Fruit fly (Drosophila melanogaster) whole organism, wandering third instar larva: ENCODE results near the gene CG16723.

Experiments
- Abd-B ChIP-seq: fragments of >200 bp; optimal IDR thresholded peaks from 2 replicates; lab custom pipeline; 2017; ENCODE audit warnings: missing biosample characterization, missing genetic modification characterization
- CG32264 ChIP-seq: fragments of 200-800 bp; sonication (Bioruptor generic); optimal IDR thresholded peaks from 2 replicates; lab custom pipeline; 2016; ENCODE audit warnings: missing biosample characterization, missing genetic modification characterization
- CG9705 ChIP-seq: fragments of 200-800 bp; sonication (Bioruptor generic); optimal IDR thresholded peaks from 2 replicates; lab custom pipeline; 2018; ENCODE audit warnings: missing biosample characterization, mild to moderate bottlenecking, missing genetic modification characterization
- CrebA ChIP-seq: fragments of 200-800 bp; sonication (Bioruptor generic); optimal IDR thresholded peaks from 2 replicates; lab custom pipeline; 2016; ENCODE audit warnings: missing biosample characterization, mild to moderate bottlenecking, missing genetic modification characterization, borderline replicate concordance
- Dfd ChIP-seq: fragments of >200 bp; optimal IDR thresholded peaks from 2 replicates; lab custom pipeline; 2017; ENCODE audit warnings: missing biosample characterization, missing genetic modification characterization
- Dif ChIP-seq: fragments of 200-275, 200-300 bp; sonication (Bioruptor generic); optimal IDR thresholded peaks from 2 replicates; lab custom pipeline; 2018; ENCODE audit warnings: missing biosample characterization, missing genetic modification characterization; ENCODE audit not compliant: partially characterized antibody
- HLH106 ChIP-seq: fragments of 200-800 bp; optimal IDR thresholded peaks from 3 replicates; lab custom pipeline; 2019; ENCODE audit warnings: missing biosample characterization, mild to moderate bottlenecking, missing genetic modification characterization, moderate library complexity
- Hnf4 ChIP-seq: fragments of 200-800 bp; sonication (Bioruptor generic); optimal IDR thresholded peaks from 2 replicates; lab custom pipeline; 2016; ENCODE audit warnings: missing biosample characterization, mild to moderate bottlenecking, missing genetic modification characterization
- Hr83 ChIP-seq: fragments of 200-300 bp; sonication (Bioruptor generic); optimal IDR thresholded peaks from 2 replicates; lab custom pipeline; 2016; ENCODE audit warnings: missing biosample characterization, mild to moderate bottlenecking, missing genetic modification characterization, moderate library complexity; ENCODE audit not compliant: poor library complexity, severe bottlenecking
- Jra ChIP-seq: sonication (Bioruptor generic); optimal IDR thresholded peaks from 2 replicates; lab custom pipeline; 2016; ENCODE audit warnings: missing biosample characterization, missing genetic modification characterization
- Mio ChIP-seq: sonication (Bioruptor generic); optimal IDR thresholded peaks from 2 replicates; lab custom pipeline; 2016; ENCODE audit warnings: missing biosample characterization, missing genetic modification characterization
- Myc ChIP-seq: fragments of >200 bp; optimal IDR thresholded peaks from 2 replicates; lab custom pipeline; 2017
- OdsH ChIP-seq: fragments of 200-800 bp; sonication (Bioruptor generic); optimal IDR thresholded peaks from 2 replicates; lab custom pipeline; 2016; ENCODE audit warnings: missing biosample characterization, mild to moderate bottlenecking, missing genetic modification characterization
- Rel ChIP-seq, 2 experiments: fragments of 200-800 bp; sonication (Bioruptor generic) in 1 of 2; optimal IDR thresholded peaks; 2 replicates in 1 of 2; 3 replicates in 1 of 2; lab custom pipeline; 2016 to 2019; ENCODE audit warnings: mild to moderate bottlenecking in 2 of 2, missing biosample characterization in 2 of 2, missing genetic modification characterization in 2 of 2, moderate library complexity in 1 of 2
- Sp1 ChIP-seq: fragments of 200-800 bp; sonication (Bioruptor generic); optimal IDR thresholded peaks from 3 replicates; lab custom pipeline; 2019; ENCODE audit warnings: missing biosample characterization, mild to moderate bottlenecking, missing genetic modification characterization, moderate library complexity
- Vsx2 ChIP-seq: fragments of 200-300, 225-300 bp; sonication (Bioruptor generic); optimal IDR thresholded peaks from 2 replicates; lab custom pipeline; 2018; ENCODE audit warnings: missing biosample characterization, missing genetic modification characterization; ENCODE audit not compliant: partially characterized antibody
- br ChIP-seq: fragments of 200-800 bp; sonication (Bioruptor generic); optimal IDR thresholded peaks from 2 replicates; lab custom pipeline; 2016; ENCODE audit warnings: missing biosample characterization, missing genetic modification characterization
- brk ChIP-seq: fragments of 200-800 bp; sonication (Bioruptor generic); optimal IDR thresholded peaks from 2 replicates; lab custom pipeline; 2016; ENCODE audit warnings: missing biosample characterization, mild to moderate bottlenecking, missing genetic modification characterization
- dl ChIP-seq, 2 experiments: fragments of 175-275, 200-275 bp in 1 of 2; fragments of 200-275 bp in 1 of 2; sonication (Bioruptor generic); optimal IDR thresholded peaks; lab custom pipeline; 2018; ENCODE audit warnings: mild to moderate bottlenecking in 2 of 2, missing biosample characterization in 2 of 2, missing genetic modification characterization in 2 of 2, moderate library complexity in 2 of 2; ENCODE audit not compliant: partially characterized antibody in 2 of 2, insufficient read depth in 1 of 2
- dmrt93B ChIP-seq: fragments of 200-800 bp; sonication (Bioruptor generic); optimal IDR thresholded peaks from 2 replicates; lab custom pipeline; 2018; ENCODE audit warnings: missing biosample characterization, mild to moderate bottlenecking, missing genetic modification characterization
- dsf ChIP-seq: sonication (Bioruptor generic); optimal IDR thresholded peaks from 2 replicates; lab custom pipeline; 2016; ENCODE audit warnings: missing biosample characterization, missing genetic modification characterization, borderline replicate concordance
- ey ChIP-seq: fragments of 200-800 bp; sonication (Bioruptor generic); optimal IDR thresholded peaks from 2 replicates; lab custom pipeline; 2016; ENCODE audit warnings: missing biosample characterization, missing genetic modification characterization
- foxo ChIP-seq, 2 experiments: fragments of 200-800 bp; sonication (Bioruptor generic); optimal IDR thresholded peaks; 2 replicates in 1 of 2; 3 replicates in 1 of 2; lab custom pipeline; 2016 to 2017; ENCODE audit warnings: missing biosample characterization in 2 of 2, missing genetic modification characterization in 2 of 2
- h ChIP-seq: fragments of 200-800 bp; sonication (Bioruptor generic); optimal IDR thresholded peaks from 3 replicates; lab custom pipeline; 2016; ENCODE audit warnings: missing biosample characterization, mild to moderate bottlenecking, missing genetic modification characterization
- lola ChIP-seq: fragments of >200 bp; optimal IDR thresholded peaks from 2 replicates; lab custom pipeline; 2017; ENCODE audit warnings: missing biosample characterization, missing genetic modification characterization
- pan ChIP-seq: fragments of >200 bp; optimal IDR thresholded peaks from 2 replicates; lab custom pipeline; 2017
- psq ChIP-seq: fragments of 200-800 bp; sonication (Bioruptor generic); optimal IDR thresholded peaks from 3 replicates; lab custom pipeline; 2017; ENCODE audit warnings: missing biosample characterization, mild to moderate bottlenecking, missing genetic modification characterization, moderate library complexity
- sage ChIP-seq: fragments of 200-800 bp; sonication (Bioruptor generic); optimal IDR thresholded peaks from 2 replicates; lab custom pipeline; 2016; ENCODE audit warnings: missing biosample characterization, mild to moderate bottlenecking, missing genetic modification characterization
- sv ChIP-seq: fragments of 200-800 bp; sonication (Bioruptor generic); optimal IDR thresholded peaks from 3 replicates; lab custom pipeline; 2016; ENCODE audit warnings: missing biosample characterization, missing genetic modification characterization
- tai ChIP-seq: sonication (Bioruptor generic); optimal IDR thresholded peaks from 2 replicates; lab custom pipeline; 2016; ENCODE audit warnings: missing biosample characterization, missing genetic modification characterization
- usp ChIP-seq: fragments of >200 bp; optimal IDR thresholded peaks from 2 replicates; lab custom pipeline; 2017; ENCODE audit warnings: missing biosample characterization, missing genetic modification characterization
- woc ChIP-seq: sonication (Bioruptor generic); optimal IDR thresholded peaks from 2 replicates; lab custom pipeline; 2016; ENCODE audit warnings: missing biosample characterization, mild to moderate bottlenecking, missing genetic modification characterization

Gene CG16723

DNA sequence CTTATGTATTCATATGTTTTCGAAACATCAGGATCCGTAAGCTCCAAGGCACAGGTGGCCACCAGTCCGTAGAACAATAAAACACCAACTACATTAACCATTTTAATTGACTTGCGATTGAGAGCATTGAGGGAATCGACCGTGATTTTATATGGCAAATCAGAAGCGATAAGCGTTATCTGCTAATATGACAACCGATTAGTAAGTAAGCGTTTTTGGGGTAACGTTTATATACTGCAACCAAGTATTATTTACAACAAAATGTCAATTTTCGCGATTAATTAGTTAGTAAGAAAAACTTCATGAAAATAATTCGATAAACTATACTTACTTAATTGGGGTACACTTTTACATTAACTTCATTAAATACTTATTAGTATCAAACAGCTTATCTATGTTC, at the start of gene CG16723:
Gene CG16723 (minus strand): TSS at position 101 of the 400 bp plus-strand sequence.
- TF ChIP-seq Sp1 (GFP tag; lab: Kevin White, UChicago) (no peak), brk (GFP tag; lab: Kevin White, UChicago) (no peak), Abd-B (no peak), sv (GFP tag; lab: Kevin White, UChicago) (no peak), CG9705 (GFP tag; lab: Kevin White, UChicago) (no peak), OdsH (GFP tag; lab: Kevin White, UChicago) (no peak), dl (GFP tag; optimal IDR thresholded peaks at IDR 0.05; lab: Kevin White, UChicago; ENCODE audit: insufficient read depth in 1 of 2, partially characterized antibody in 2 of 2) (no peak), h (no peak), br (GFP tag; lab: Kevin White, UChicago) (no peak), CG32264 (GFP tag; lab: Kevin White, UChicago) (no peak), Rel (GFP tag; optimal IDR thresholded peaks at IDR 0.05; lab: Kevin White, UChicago) (no peak), Rel (tag; optimal IDR thresholded peaks at IDR 0.05; lab: Kevin White, UChicago) (no peak), pan (lab: Kevin White, UChicago) (no peak)

DNA sequence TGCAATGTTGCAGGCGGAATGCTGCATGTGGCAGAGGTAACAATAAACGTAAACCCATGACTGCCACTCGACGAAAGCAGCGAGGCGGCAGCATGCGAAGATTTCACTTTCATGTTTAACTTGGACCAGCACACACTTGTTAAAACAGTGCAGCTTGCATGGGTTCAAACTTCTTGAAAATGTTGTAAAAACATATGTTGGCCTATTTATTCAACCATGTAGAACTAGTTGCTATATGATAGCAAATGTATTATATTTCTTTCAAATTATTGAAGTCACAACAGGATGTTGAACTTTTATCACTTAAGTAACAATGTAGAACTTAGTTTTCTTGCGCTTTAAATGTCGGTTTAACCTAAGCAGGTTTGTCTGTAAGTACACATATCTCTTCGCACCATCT, 46.8 kb upstream of the CG16723 start:
- TF ChIP-seq OdsH (GFP tag; lab: Kevin White, UChicago) (no peak), CG9705 (GFP tag; lab: Kevin White, UChicago) (no peak), Mio (GFP tag; lab: Kevin White, UChicago) (no peak), lola (GFP tag; lab: Kevin White, UChicago) (no peak), Dfd (GFP tag; lab: Kevin White, UChicago) (no peak), brk (GFP tag; lab: Kevin White, UChicago) (no peak), sage (GFP tag; lab: Kevin White, UChicago) (no peak), foxo (GFP tag; optimal IDR thresholded peaks at IDR 0.05; lab: Kevin White, UChicago) (no peak), usp (no peak), ey (GFP tag; lab: Kevin White, UChicago) (no peak), Dif (GFP tag; lab: Kevin White, UChicago) (no peak), dmrt93B (no peak), HLH106 (tag; lab: Kevin White, UChicago) (no peak), dl (GFP tag; optimal IDR thresholded peaks at IDR 0.05; lab: Kevin White, UChicago; ENCODE audit: insufficient read depth in 1 of 2, partially characterized antibody in 2 of 2) (no peak)

DNA sequence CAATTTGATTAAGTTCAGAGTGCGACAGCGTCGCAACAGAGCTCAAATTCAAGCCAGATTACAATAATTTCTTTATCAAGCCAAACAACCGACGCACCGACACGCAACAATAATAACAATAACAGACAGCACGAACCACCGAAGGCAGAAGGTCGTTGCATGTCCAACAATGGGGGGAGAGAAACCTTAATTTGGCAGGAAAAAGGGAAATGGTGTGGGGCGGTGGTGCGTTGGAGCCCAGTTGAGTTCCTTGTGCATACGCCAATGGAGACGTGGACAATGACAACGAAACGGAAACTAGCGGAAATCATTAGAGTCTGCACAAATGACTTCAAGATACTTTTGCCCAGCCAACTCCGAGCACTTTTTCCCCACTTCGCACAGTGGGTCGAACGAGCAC, 43.5 kb upstream of the CG16723 start:
- TF ChIP-seq Dfd (GFP tag; lab: Kevin White, UChicago) (no peak), Dif (GFP tag; lab: Kevin White, UChicago) (no peak), tai (GFP tag; lab: Kevin White, UChicago) (no peak), Myc (lab: Kevin White, UChicago) (no peak), br (GFP tag; lab: Kevin White, UChicago) (no peak), Jra (GFP tag; lab: Kevin White, UChicago) (no peak), Sp1 (GFP tag; lab: Kevin White, UChicago) (no peak), Hr83 (GFP tag; lab: Kevin White, UChicago) (no peak), brk (GFP tag; lab: Kevin White, UChicago) (no peak), dmrt93B (no peak), woc (GFP tag; lab: Kevin White, UChicago) (no peak), foxo (GFP tag; optimal IDR thresholded peaks at IDR 0.05; lab: Kevin White, UChicago) (no peak), dsf (GFP tag; lab: Kevin White, UChicago) (no peak)

DNA sequence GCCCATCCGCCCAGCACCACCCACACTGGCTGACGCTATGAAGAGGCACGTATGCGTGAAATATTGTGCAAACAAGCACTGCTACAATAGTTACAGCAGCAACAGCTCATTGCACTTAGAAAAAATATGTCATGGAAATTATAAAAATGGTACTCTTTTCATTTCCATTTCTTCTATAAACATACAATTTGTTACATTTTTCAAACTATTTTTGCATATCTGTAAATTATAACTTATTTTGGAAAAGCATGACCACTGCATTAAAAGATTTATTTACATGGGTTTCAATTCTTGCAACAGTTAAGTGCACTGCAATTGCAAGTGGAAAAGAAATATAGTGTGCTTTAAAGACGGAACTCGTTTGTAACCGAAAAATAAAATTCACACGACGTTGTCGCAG, 42.3 kb upstream of the CG16723 start:
- TF ChIP-seq psq (GFP tag; lab: Kevin White, UChicago) (no peak), h (no peak), sv (GFP tag; lab: Kevin White, UChicago) (no peak), br (GFP tag; lab: Kevin White, UChicago) (no peak), Rel (GFP tag; optimal IDR thresholded peaks at IDR 0.05; lab: Kevin White, UChicago) (no peak), Rel (tag; optimal IDR thresholded peaks at IDR 0.05; lab: Kevin White, UChicago) (no peak), foxo (GFP tag; optimal IDR thresholded peaks at IDR 0.05; lab: Kevin White, UChicago) (no peak), Hnf4 (GFP tag; lab: Kevin White, UChicago) (no peak), Dif (GFP tag; lab: Kevin White, UChicago) (no peak), CrebA (GFP tag; lab: Kevin White, UChicago) (no peak), Vsx2 (GFP tag; lab: Kevin White, UChicago) (no peak), CG9705 (GFP tag; lab: Kevin White, UChicago) (no peak), brk (GFP tag; lab: Kevin White, UChicago) (no peak)
